Fruit fly (Drosophila melanogaster) whole organism, prepupa: ENCODE results near the gene Vps15.

Experiments
- CG10669 ChIP-seq: fragments of 200-800 bp; sonication (Bioruptor generic); optimal IDR thresholded peaks from 3 replicates; lab custom pipeline; 2018; ENCODE audit warnings: missing biosample characterization, mild to moderate bottlenecking, missing genetic modification characterization, moderate library complexity
- CG11294 ChIP-seq: fragments of 200-800 bp; sonication (Bioruptor generic); IDR thresholded peaks from 2 replicates; pipeline ENCODE4 v1.3.6; 2022; ENCODE audit warnings: missing biosample characterization, missing genetic modification characterization
- CG11902 ChIP-seq: fragments of 200-800 bp; sonication (Bioruptor generic); optimal IDR thresholded peaks from 3 replicates; lab custom pipeline; 2016; ENCODE audit warnings: missing biosample characterization, missing genetic modification characterization
- CG15336 ChIP-seq: fragments of 200-800 bp; sonication (Bioruptor generic); IDR thresholded peaks from 2 replicates; pipeline ENCODE4 v1.3.6; 2022; ENCODE audit warnings: missing biosample characterization, missing genetic modification characterization
- CG1621 ChIP-seq: fragments of 200-800 bp; sonication (Bioruptor generic); optimal IDR thresholded peaks from 3 replicates; lab custom pipeline; 2018; ENCODE audit warnings: missing biosample characterization, mild to moderate bottlenecking, missing genetic modification characterization
- CG16779 ChIP-seq: fragments of 200-800 bp; sonication (Bioruptor generic); optimal IDR thresholded peaks from 3 replicates; lab custom pipeline; 2017; ENCODE audit warnings: missing biosample characterization, mild to moderate bottlenecking, missing genetic modification characterization
- CG3032 ChIP-seq: fragments of 200-800 bp; optimal IDR thresholded peaks from 2 replicates; lab custom pipeline; 2019; ENCODE audit warnings: missing biosample characterization, mild to moderate bottlenecking, missing genetic modification characterization, moderate library complexity
- CG31627 ChIP-seq: fragments of 200-800 bp; sonication (Bioruptor generic); optimal IDR thresholded peaks from 3 replicates; lab custom pipeline; 2016; ENCODE audit warnings: missing biosample characterization, missing genetic modification characterization
- CG32006 ChIP-seq: fragments of 200-800 bp; sonication (Bioruptor generic); optimal IDR thresholded peaks from 3 replicates; lab custom pipeline; 2017; ENCODE audit warnings: missing biosample characterization, mild to moderate bottlenecking, missing genetic modification characterization
- CG34406 ChIP-seq: fragments of 200-800 bp; sonication (Bioruptor generic); optimal IDR thresholded peaks from 3 replicates; lab custom pipeline; 2016; ENCODE audit warnings: missing biosample characterization, missing genetic modification characterization
- CG3919 ChIP-seq: fragments of 200-800 bp; sonication (Bioruptor generic); optimal IDR thresholded peaks from 3 replicates; lab custom pipeline; 2016; ENCODE audit warnings: missing biosample characterization, missing genetic modification characterization
- CG6163 ChIP-seq: fragments of 200-800 bp; sonication (Bioruptor generic); IDR thresholded peaks from 3 replicates; pipeline ENCODE4 v1.3.6; 2022; ENCODE audit warnings: missing biosample characterization, missing genetic modification characterization
- CG6276 ChIP-seq: fragments of 200-800 bp; sonication (Bioruptor generic); optimal IDR thresholded peaks from 2 replicates; lab custom pipeline; 2017; ENCODE audit warnings: missing biosample characterization, mild to moderate bottlenecking, missing genetic modification characterization
- CG6808 ChIP-seq: fragments of 200-800 bp; sonication (Bioruptor generic); optimal IDR thresholded peaks from 3 replicates; lab custom pipeline; 2017; ENCODE audit warnings: missing biosample characterization, missing genetic modification characterization, mild to moderate bottlenecking, moderate library complexity, missing genetic modification reagents
- CG6854 ChIP-seq: fragments of 200-800 bp; sonication (Bioruptor generic); optimal IDR thresholded peaks from 2 replicates; lab custom pipeline; 2017; ENCODE audit warnings: missing biosample characterization, mild to moderate bottlenecking, missing genetic modification characterization
- CG7368 ChIP-seq: fragments of 200-800 bp; sonication (Bioruptor generic); optimal IDR thresholded peaks from 3 replicates; lab custom pipeline; 2016; ENCODE audit warnings: missing biosample characterization, missing genetic modification characterization
- CG8119 ChIP-seq: fragments of 200-800 bp; sonication (Bioruptor generic); IDR thresholded peaks from 3 replicates; pipeline ENCODE4 v1.3.6; 2022; ENCODE audit warnings: missing biosample characterization, missing genetic modification characterization
- CG8632 ChIP-seq: fragments of 200-800 bp; sonication (Bioruptor generic); optimal IDR thresholded peaks from 3 replicates; lab custom pipeline; 2016; ENCODE audit warnings: missing biosample characterization, missing genetic modification characterization
- CG9139 ChIP-seq: fragments of 200-800 bp; sonication (Bioruptor generic); optimal IDR thresholded peaks from 3 replicates; lab custom pipeline; 2017; ENCODE audit warnings: missing biosample characterization, mild to moderate bottlenecking, missing genetic modification characterization
- Eip75B ChIP-seq: fragments of 200-800 bp; sonication (Bioruptor generic); optimal IDR thresholded peaks from 3 replicates; lab custom pipeline; 2016; ENCODE audit warnings: missing biosample characterization, missing genetic modification characterization
- Eip78C ChIP-seq: fragments of 200-800 bp; sonication (Bioruptor generic); peaks from one replicate; lab custom pipeline; 2016; ENCODE audit warnings: missing biosample characterization, missing genetic modification characterization
- Eip93F ChIP-seq: fragments of 200-800 bp; sonication (Bioruptor generic); optimal IDR thresholded peaks from 2 replicates; lab custom pipeline; 2016; ENCODE audit warnings: missing biosample characterization, mild to moderate bottlenecking, missing genetic modification characterization
- Ets21C ChIP-seq: fragments of 200-800 bp; sonication (Bioruptor generic); optimal IDR thresholded peaks from 3 replicates; lab custom pipeline; 2016; ENCODE audit warnings: missing biosample characterization, missing genetic modification characterization
- Ets96B ChIP-seq: fragments of 200-800 bp; optimal IDR thresholded peaks from 2 replicates; lab custom pipeline; 2019; ENCODE audit warnings: missing biosample characterization, mild to moderate bottlenecking, missing genetic modification characterization, moderate library complexity
- Hr38 ChIP-seq: sonication (Bioruptor generic); optimal IDR thresholded peaks from 2 replicates; lab custom pipeline; 2016; ENCODE audit warnings: missing biosample characterization, missing genetic modification characterization
- Hr4 ChIP-seq: fragments of 200-800 bp; sonication (Bioruptor generic); optimal IDR thresholded peaks from 3 replicates; lab custom pipeline; 2016; ENCODE audit warnings: missing biosample characterization, missing genetic modification characterization
- OdsH ChIP-seq: fragments of 200-800 bp; sonication (Bioruptor generic); optimal IDR thresholded peaks from 3 replicates; lab custom pipeline; 2016; ENCODE audit warnings: missing biosample characterization, missing genetic modification characterization
- Smox ChIP-seq: fragments of 200-800 bp; sonication (Bioruptor generic); optimal IDR thresholded peaks from 3 replicates; lab custom pipeline; 2016; ENCODE audit warnings: missing biosample characterization, missing genetic modification characterization
- Sox102F ChIP-seq: fragments of 200-800 bp; sonication (Bioruptor generic); optimal IDR thresholded peaks from 2 replicates; lab custom pipeline; 2016; ENCODE audit warnings: missing biosample characterization, mild to moderate bottlenecking, missing genetic modification characterization
- Sox14 ChIP-seq: fragments of 200-800 bp; sonication (Bioruptor generic); optimal IDR thresholded peaks from 3 replicates; lab custom pipeline; 2016; ENCODE audit warnings: missing biosample characterization, missing genetic modification characterization
- achi ChIP-seq: fragments of 200-800 bp; sonication (Bioruptor generic); optimal IDR thresholded peaks from 3 replicates; lab custom pipeline; 2016; ENCODE audit warnings: missing biosample characterization, missing genetic modification characterization
- acj6 ChIP-seq: fragments of 200-800 bp; sonication (Bioruptor generic); optimal IDR thresholded peaks from 3 replicates; lab custom pipeline; 2016; ENCODE audit warnings: missing biosample characterization, missing genetic modification characterization
- cyc ChIP-seq: fragments of 200-800 bp; sonication (Bioruptor generic); optimal IDR thresholded peaks from 3 replicates; lab custom pipeline; 2016; ENCODE audit warnings: missing biosample characterization, missing genetic modification characterization
- dac ChIP-seq: fragments of 200-800 bp; sonication (Bioruptor generic); optimal IDR thresholded peaks from 2 replicates; lab custom pipeline; 2017; ENCODE audit warnings: missing biosample characterization, mild to moderate bottlenecking, missing genetic modification characterization
- dsx ChIP-seq: fragments of 200-800 bp; optimal IDR thresholded peaks from 3 replicates; lab custom pipeline; 2019; ENCODE audit warnings: missing biosample characterization, mild to moderate bottlenecking, missing genetic modification characterization, moderate library complexity; ENCODE audit not compliant: poor library complexity, severe bottlenecking
- eg ChIP-seq: fragments of 200-800 bp; sonication (Bioruptor generic); IDR thresholded peaks from 3 replicates; pipeline ENCODE4 v1.3.6; 2022; ENCODE audit warnings: missing biosample characterization, missing genetic modification characterization
- fd59A ChIP-seq: fragments of 200-800 bp; sonication (Bioruptor generic); optimal IDR thresholded peaks from 2 replicates; lab custom pipeline; 2017; ENCODE audit warnings: missing biosample characterization, mild to moderate bottlenecking, missing genetic modification characterization, missing genetic modification reagents
- fd85E ChIP-seq: fragments of 200-800 bp; sonication (Bioruptor generic); optimal IDR thresholded peaks from 3 replicates; lab custom pipeline; 2016; ENCODE audit warnings: missing biosample characterization, missing genetic modification characterization
- fkh ChIP-seq: fragments of 200-800 bp; sonication (Bioruptor generic); optimal IDR thresholded peaks from 3 replicates; lab custom pipeline; 2017; ENCODE audit warnings: missing biosample characterization, mild to moderate bottlenecking, missing genetic modification characterization, moderate library complexity
- net ChIP-seq: fragments of 200-800 bp; sonication (Bioruptor generic); optimal IDR thresholded peaks from 3 replicates; lab custom pipeline; 2016; ENCODE audit warnings: missing biosample characterization, missing genetic modification characterization
- salr ChIP-seq, 2 experiments: fragments of 200-800 bp; sonication (Bioruptor generic); optimal IDR thresholded peaks; 3 replicates each; lab custom pipeline; 2016 to 2018; ENCODE audit warnings: missing biosample characterization in 2 of 2, missing genetic modification characterization in 2 of 2, mild to moderate bottlenecking in 1 of 2
- ss ChIP-seq, 2 experiments: fragments of 200-800 bp; sonication (Bioruptor generic); optimal IDR thresholded peaks; 2 replicates in 1 of 2; 3 replicates in 1 of 2; lab custom pipeline; 2017 to 2018; ENCODE audit warnings: mild to moderate bottlenecking in 2 of 2, missing biosample characterization in 2 of 2, missing genetic modification characterization in 2 of 2, moderate library complexity in 1 of 2
- svp ChIP-seq: fragments of 200-800 bp; sonication (Bioruptor generic); peaks from one replicate; lab custom pipeline; 2016; ENCODE audit warnings: missing biosample characterization, missing genetic modification characterization
- topi ChIP-seq: fragments of 200-800 bp; sonication (Bioruptor generic); optimal IDR thresholded peaks from 3 replicates; lab custom pipeline; 2016; ENCODE audit warnings: missing biosample characterization, missing genetic modification characterization
- vri ChIP-seq: fragments of 200-800 bp; sonication (Bioruptor generic); optimal IDR thresholded peaks from 3 replicates; lab custom pipeline; 2016; ENCODE audit warnings: missing biosample characterization, mild to moderate bottlenecking, missing genetic modification characterization

Gene Vps15

DNA sequence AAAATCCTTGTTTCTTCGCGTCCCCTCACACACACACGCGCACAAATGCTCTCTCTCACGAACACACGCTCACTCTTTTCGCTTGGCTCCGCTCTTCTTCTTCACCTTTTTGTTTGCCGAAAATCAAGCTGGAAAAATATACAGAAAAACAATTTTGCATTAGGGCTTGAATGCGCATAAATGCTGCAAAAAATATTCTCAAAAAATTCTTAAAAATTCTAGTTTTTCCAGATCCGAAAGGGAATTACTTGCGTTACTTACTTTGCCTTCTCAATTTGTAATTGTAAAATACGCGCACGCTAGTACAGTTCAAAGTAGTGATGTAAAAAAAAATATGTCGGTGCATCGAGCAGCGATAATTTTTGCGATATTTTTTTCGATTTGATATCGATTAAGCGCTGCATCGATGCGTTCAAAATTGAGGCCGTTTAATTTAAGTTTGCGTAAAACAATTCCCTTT, 5.7 kb downstream of the Vps15 start (continued):
- no peak for TF ChIP-seq acj6
- TF ChIP-seq CG11902 (GFP tag; lab: Kevin White, UChicago) = no peak
- TF ChIP-seq Ets96B = no peak
- TF ChIP-seq fd85E (GFP tag; lab: Kevin White, UChicago) = no peak
- no peak for TF ChIP-seq Eip75B (GFP tag; lab: Kevin White, UChicago)
- TF ChIP-seq CG9139 (GFP tag; lab: Kevin White, UChicago) = no peak
- no peak for TF ChIP-seq CG6163 (GFP tag; lab: Robert Waterston, UW)
- no peak for TF ChIP-seq CG1621 (tag; lab: Kevin White, UChicago)
- TF ChIP-seq fkh = peak; percentile 45
- TF ChIP-seq eg (GFP tag; lab: Robert Waterston, UW) = no peak
- no peak for TF ChIP-seq CG6276 (GFP tag; lab: Kevin White, UChicago)
- TF ChIP-seq Ets21C (GFP tag; lab: Kevin White, UChicago) = no peak
- no peak for TF ChIP-seq Hr38 (GFP tag; lab: Kevin White, UChicago)
- no peak for TF ChIP-seq fd59A (GFP tag; lab: Kevin White, UChicago)
- no peak for TF ChIP-seq CG15336 (GFP tag; lab: Robert Waterston, UW)
- no peak for TF ChIP-seq Eip93F
- TF ChIP-seq CG6854 = no peak
- TF ChIP-seq CG10669 = no peak
- no peak for TF ChIP-seq CG16779 (tag; lab: Kevin White, UChicago)
- TF ChIP-seq CG7368 (GFP tag; lab: Kevin White, UChicago) = no peak
- peak; percentile 27 for TF ChIP-seq dsx
- no peak for TF ChIP-seq CG8119 (GFP tag; lab: Robert Waterston, UW)
- TF ChIP-seq svp (GFP tag; lab: Kevin White, UChicago) = no peak
- TF ChIP-seq Sox14 (GFP tag; lab: Kevin White, UChicago) = peak; percentile 34
- TF ChIP-seq CG6808 (GFP tag; lab: Kevin White, UChicago) = no peak
- TF ChIP-seq CG34406 (GFP tag; lab: Kevin White, UChicago) = no peak
- no peak for TF ChIP-seq achi (GFP tag; lab: Kevin White, UChicago)
- TF ChIP-seq CG3919 (GFP tag; lab: Kevin White, UChicago) = no peak
- no peak for TF ChIP-seq OdsH (GFP tag; lab: Kevin White, UChicago)

DNA sequence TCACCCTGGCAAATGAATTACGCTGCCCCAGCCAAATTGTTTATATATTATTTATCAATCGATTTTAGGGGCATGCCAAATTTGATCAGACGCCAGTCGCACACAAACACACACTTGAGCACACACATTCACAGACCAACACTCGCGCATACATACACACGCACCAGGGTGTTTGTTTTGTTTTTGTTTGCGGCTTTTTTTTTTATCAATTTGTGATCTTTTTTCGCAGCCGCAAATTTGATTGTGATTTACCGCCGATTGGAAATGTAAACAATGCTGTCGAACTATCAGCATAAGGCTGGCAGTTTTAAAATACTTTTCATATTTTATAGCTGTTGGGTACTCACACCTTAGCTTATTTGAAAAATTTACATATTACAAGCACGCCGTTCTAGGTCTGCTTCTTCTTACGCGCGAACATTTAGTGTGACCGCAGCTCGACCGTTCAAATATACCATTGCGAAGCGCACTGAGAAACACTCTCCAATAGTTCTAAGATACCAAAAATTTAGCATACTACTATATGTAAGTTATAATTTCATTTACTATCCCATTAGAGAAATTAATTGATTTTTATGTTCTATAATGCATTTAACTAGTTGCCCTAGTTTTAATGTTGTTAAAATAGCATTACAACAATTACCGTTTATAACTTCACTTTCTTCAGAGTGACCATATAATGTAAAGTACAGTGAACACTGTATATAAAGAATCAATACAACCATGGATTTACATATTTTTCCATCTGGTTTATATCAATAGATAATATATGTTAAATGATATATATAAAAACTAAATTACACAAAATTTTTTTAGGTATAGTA, 8.2 kb downstream of the Vps15 start, which contains the start of gene pum:
Gene pum (minus strand): TSS at position 415 of the 824 bp plus-strand sequence.
- TF ChIP-seq dsx (peak; percentile 10), CG6854 (peak; percentile 28), Eip75B (GFP tag; lab: Kevin White, UChicago) (no peak), CG10669 (no peak), OdsH (GFP tag; lab: Kevin White, UChicago) (peak; percentile 14), CG8119 (GFP tag; lab: Robert Waterston, UW) (peak; percentile 70), CG15336 (GFP tag; lab: Robert Waterston, UW) (peak; percentile 45; the same call in 1 of the 2 replicates), dac (no peak), fd85E (GFP tag; lab: Kevin White, UChicago) (no peak), CG3032 (peak; percentile 47), vri (GFP tag; lab: Kevin White, UChicago) (peak; percentile 26), cyc (peak; percentile 22), CG6276 (GFP tag; lab: Kevin White, UChicago) (peak; percentile 46), ss (GFP tag; optimal IDR thresholded peaks at IDR 0.05; lab: Kevin White, UChicago) (peak; percentile 77 to 78), CG32006 (GFP tag; lab: Kevin White, UChicago) (peak; percentile 25), CG31627 (no peak), Eip78C (GFP tag; lab: Kevin White, UChicago) (peak; percentile 62), CG1621 (tag; lab: Kevin White, UChicago) (peak; percentile 23), Eip93F (no peak), Ets96B (peak; percentile 25), fkh (peak; percentile 72), Smox (GFP tag; lab: Kevin White, UChicago) (peak; percentile 11), CG9139 (GFP tag; lab: Kevin White, UChicago) (peak; percentile 45), CG6163 (GFP tag; lab: Robert Waterston, UW) (peak; percentile 18; the same call in 2 of the 3 replicates), Sox102F (GFP tag; lab: Kevin White, UChicago) (peak; percentile 5), svp (GFP tag; lab: Kevin White, UChicago) (peak; percentile 32), CG6808 (GFP tag; lab: Kevin White, UChicago) (peak; percentile 83), CG16779 (tag; lab: Kevin White, UChicago) (peak; percentile 72), Hr4 (GFP tag; lab: Kevin White, UChicago) (no peak), topi (GFP tag; lab: Kevin White, UChicago) (no peak), net (GFP tag; lab: Kevin White, UChicago) (peak; percentile 14), achi (GFP tag; lab: Kevin White, UChicago) (no peak), salr (GFP tag; optimal IDR thresholded peaks at IDR 0.05; lab: Kevin White, UChicago) (peak in 1 of 2 experiments; percentile 10), CG11294 (GFP tag; lab: Robert Waterston, UW) (no peak), eg (GFP tag; lab: Robert Waterston, UW) (peak; percentile 58), CG8632 (GFP tag; lab: Kevin White, UChicago) (no peak)
